Worm (Caenorhabditis elegans) whole organism, L2 larva: Measurements from ENCODE around the gene sre-10.
A peak's percentile ranks its signal among the peaks of the same experiment; 100 is the strongest.

Source experiments
- F13H6.1 ChIP-seq: sonication (generic microtip); optimal IDR thresholded peaks from 2 replicates; lab custom pipeline; 2016; ENCODE audit warnings: missing genetic modification characterization, missing compliant biosample characterization
- R02D3.7 ChIP-seq: fragments of 150-350 bp; optimal IDR thresholded peaks from 2 replicates; lab custom pipeline; 2014; ENCODE audit warnings: missing biosample characterization, missing genetic modification characterization
- Y55F3AM.14 ChIP-seq: fragments of 200-800 bp; sonication (Bioruptor generic); optimal IDR thresholded peaks from 2 replicates; lab custom pipeline; 2018; ENCODE audit warnings: mild to moderate bottlenecking, missing genetic modification characterization, missing compliant biosample characterization
- ZK546.5 ChIP-seq: sonication (generic microtip); optimal IDR thresholded peaks from 2 replicates; lab custom pipeline; 2017; ENCODE audit warnings: missing biosample characterization, missing genetic modification characterization
- alr-1 ChIP-seq: fragments of 150-350 bp; optimal IDR thresholded peaks from 2 replicates; lab custom pipeline; 2014; ENCODE audit warnings: missing biosample characterization, missing genetic modification characterization
- aly-2 ChIP-seq: fragments of 150-350 bp; optimal IDR thresholded peaks from 2 replicates; lab custom pipeline; 2014; ENCODE audit warnings: missing biosample characterization, missing genetic modification characterization
- ama-1 ChIP-seq: fragments of 150-350 bp; optimal IDR thresholded peaks from 2 replicates; lab custom pipeline; 2018; ENCODE audit warnings: inconsistent platforms
- blmp-1 ChIP-seq: sonication (generic microtip); optimal IDR thresholded peaks from 2 replicates; lab custom pipeline; 2017; ENCODE audit warnings: missing genetic modification characterization, mild to moderate bottlenecking, missing compliant biosample characterization, antibody characterized with exemption, moderate library complexity; ENCODE audit not compliant: insufficient read depth
- ceh-82 ChIP-seq: fragments of 150-350 bp; optimal IDR thresholded peaks from 2 replicates; lab custom pipeline; 2014; ENCODE audit warnings: missing biosample characterization, missing genetic modification characterization
- crh-2 ChIP-seq: sonication (generic microtip); optimal IDR thresholded peaks from 2 replicates; lab custom pipeline; 2017; ENCODE audit warnings: missing biosample characterization, missing genetic modification characterization
- dmd-4 ChIP-seq: sonication (generic microtip); optimal IDR thresholded peaks from 2 replicates; lab custom pipeline; 2017; ENCODE audit warnings: missing biosample characterization, missing genetic modification characterization
- egl-27 ChIP-seq: sonication (generic microtip); optimal IDR thresholded peaks from 3 replicates; lab custom pipeline; 2017; ENCODE audit warnings: missing biosample characterization, missing genetic modification reagents, missing genetic modification characterization
- elt-1 ChIP-seq: fragments of 150-350 bp; optimal IDR thresholded peaks from 2 replicates; lab custom pipeline; 2014; ENCODE audit warnings: missing biosample characterization, missing genetic modification characterization
- elt-3 ChIP-seq: sonication (generic microtip); optimal IDR thresholded peaks from 2 replicates; lab custom pipeline; 2017; ENCODE audit warnings: missing biosample characterization, missing genetic modification characterization
- fos-1 ChIP-seq: fragments of 150-350 bp; optimal IDR thresholded peaks from 2 replicates; lab custom pipeline; 2014; ENCODE audit warnings: missing biosample characterization, missing genetic modification characterization
- gmeb-1 ChIP-seq: fragments of 150-350 bp; optimal IDR thresholded peaks from 2 replicates; lab custom pipeline; 2014; ENCODE audit warnings: missing biosample characterization, missing genetic modification characterization
- lin-13 ChIP-seq: fragments of 150-350 bp; optimal IDR thresholded peaks from 2 replicates; lab custom pipeline; 2014; ENCODE audit warnings: missing biosample characterization, missing genetic modification reagents, missing genetic modification characterization
- mab-5 ChIP-seq: fragments of 150-350 bp; optimal IDR thresholded peaks from 2 replicates; lab custom pipeline; 2014; ENCODE audit warnings: missing biosample characterization, missing genetic modification characterization
- nhr-12 ChIP-seq: fragments of 150-350 bp; optimal IDR thresholded peaks from 2 replicates; lab custom pipeline; 2014; ENCODE audit warnings: missing biosample characterization, missing genetic modification characterization
- nhr-21 ChIP-seq: fragments of 150-350 bp; optimal IDR thresholded peaks from 2 replicates; lab custom pipeline; 2014; ENCODE audit warnings: missing biosample characterization, missing genetic modification characterization
- nhr-23 ChIP-seq: fragments of 150-350 bp; optimal IDR thresholded peaks from 2 replicates; lab custom pipeline; 2014; ENCODE audit warnings: missing biosample characterization, missing genetic modification reagents, missing genetic modification characterization
- nhr-25 ChIP-seq: fragments of 150-350 bp; sonication (generic microtip); optimal IDR thresholded peaks from 3 replicates; lab custom pipeline; 2014; ENCODE audit warnings: missing biosample characterization, missing genetic modification characterization
- peb-1 ChIP-seq: fragments of 150-350 bp; optimal IDR thresholded peaks from 2 replicates; lab custom pipeline; 2014; ENCODE audit warnings: missing biosample characterization, missing genetic modification characterization
- sma-3 ChIP-seq: sonication (generic microtip); optimal IDR thresholded peaks from 2 replicates; lab custom pipeline; 2016; ENCODE audit warnings: missing genetic modification reagents, missing genetic modification characterization, missing compliant biosample characterization
- sma-9 ChIP-seq, 2 experiments: fragments of 150-350 bp in 1 of 2; sonication (generic microtip) in 1 of 2; optimal IDR thresholded peaks; 2 replicates each; lab custom pipeline; 2014 to 2016; ENCODE audit warnings: missing genetic modification characterization in 2 of 2, mild to moderate bottlenecking in 1 of 2, missing biosample characterization in 1 of 2, missing compliant biosample characterization in 1 of 2, missing genetic modification reagents in 1 of 2, moderate library complexity in 1 of 2
- unc-39 ChIP-seq: fragments of 150-350 bp; optimal IDR thresholded peaks from 2 replicates; lab custom pipeline; 2014; ENCODE audit warnings: missing biosample characterization, missing genetic modification characterization
- unc-55 ChIP-seq: fragments of 150-350 bp; sonication (generic microtip); optimal IDR thresholded peaks from 3 replicates; lab custom pipeline; 2014; ENCODE audit warnings: missing biosample characterization, missing genetic modification reagents, missing genetic modification characterization
- zag-1 ChIP-seq: fragments of 150-350 bp; optimal IDR thresholded peaks from 2 replicates; lab custom pipeline; 2014; ENCODE audit warnings: missing biosample characterization, missing genetic modification characterization
- ztf-1 ChIP-seq: fragments of 200-800 bp; sonication (Bioruptor generic); conservative IDR thresholded peaks from 2 replicates; pipeline ENCODE4 v1.3.6; 2022; ENCODE audit warnings: missing genetic modification characterization, missing compliant biosample characterization
- ztf-11 ChIP-seq: sonication (generic microtip); optimal IDR thresholded peaks from 2 replicates; lab custom pipeline; 2017; ENCODE audit warnings: missing biosample characterization, missing genetic modification characterization
- ztf-4 ChIP-seq: fragments of 150-350 bp; optimal IDR thresholded peaks from 2 replicates; lab custom pipeline; 2014; ENCODE audit warnings: missing biosample characterization, missing genetic modification characterization

sre-10 gene

DNA sequence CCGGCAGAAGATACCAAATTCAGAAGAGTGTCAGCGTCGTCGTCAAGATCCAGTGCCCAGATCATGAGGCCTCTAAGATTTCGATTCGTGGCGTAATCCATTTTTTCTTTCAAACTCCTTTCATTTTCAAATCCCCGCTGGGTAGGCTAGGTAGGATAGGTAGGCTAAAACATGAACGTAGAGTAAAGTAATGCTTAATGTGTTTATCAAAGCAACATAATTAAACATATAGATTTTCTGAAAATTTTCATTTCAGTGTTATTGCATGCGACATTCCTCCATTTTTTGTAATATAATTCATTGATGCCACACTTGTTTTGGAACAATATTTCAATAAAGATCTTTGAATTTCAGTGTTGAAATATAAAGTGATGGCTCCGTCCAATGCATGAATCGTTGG, 2.9 kb upstream of the sre-10 start, which contains the start of gene T01C4.8:
T01C4.8 (minus strand) TSS at position 101 of the 400 bp plus-strand sequence.
- no peak for TF ChIP-seq blmp-1
- no peak for TF ChIP-seq ceh-82 (tag; lab: Kevin White, UChicago)
- TF ChIP-seq nhr-25, result no peak
- no peak for TF ChIP-seq lin-13 (GFP tag; lab: Kevin White, UChicago)
- TF ChIP-seq F13H6.1 (tag; lab: Kevin White, UChicago), result no peak
- no peak for TF ChIP-seq unc-39 (tag; lab: Kevin White, UChicago)
- TF ChIP-seq zag-1, result no peak
- no peak for TF ChIP-seq elt-3 (tag; lab: Kevin White, UChicago)
- no peak for TF ChIP-seq sma-3 (GFP tag; lab: Kevin White, UChicago)
- no peak for TF ChIP-seq fos-1 (tag; lab: Kevin White, UChicago)
- TF ChIP-seq nhr-12 (tag; lab: Kevin White, UChicago), result no peak
- no peak for TF ChIP-seq nhr-23 (tag; lab: Kevin White, UChicago)
- TF ChIP-seq R02D3.7 (tag; lab: Kevin White, UChicago), result no peak
- TF ChIP-seq gmeb-1, result no peak
- TF ChIP-seq crh-2 (tag; lab: Kevin White, UChicago), result no peak
- TF ChIP-seq alr-1 (tag; lab: Kevin White, UChicago), result no peak
- no peak for TF ChIP-seq mab-5
- TF ChIP-seq ztf-4, result no peak
- TF ChIP-seq dmd-4 (tag; lab: Kevin White, UChicago), result no peak
- no peak for TF ChIP-seq nhr-21 (tag; lab: Kevin White, UChicago)
- TF ChIP-seq, all 48 proteins: peak for 0

ce11 chrV:7130974-7131373, 1.4 kb upstream of the sre-10 start, which contains the start of gene srx-36:
Gene srx-36 (minus strand): TSS chrV:7131074.
- TF ChIP-seq ztf-11 (tag; lab: Kevin White, UChicago), result no peak
- TF ChIP-seq nhr-23 (tag; lab: Kevin White, UChicago), result no peak
- TF ChIP-seq egl-27, result no peak
- TF ChIP-seq ztf-1, result no peak
- TF ChIP-seq zag-1, result no peak
- TF ChIP-seq blmp-1, result no peak
- TF ChIP-seq ama-1 (lab: Kevin White, UChicago), result no peak
- no peak for TF ChIP-seq elt-1

DNA sequence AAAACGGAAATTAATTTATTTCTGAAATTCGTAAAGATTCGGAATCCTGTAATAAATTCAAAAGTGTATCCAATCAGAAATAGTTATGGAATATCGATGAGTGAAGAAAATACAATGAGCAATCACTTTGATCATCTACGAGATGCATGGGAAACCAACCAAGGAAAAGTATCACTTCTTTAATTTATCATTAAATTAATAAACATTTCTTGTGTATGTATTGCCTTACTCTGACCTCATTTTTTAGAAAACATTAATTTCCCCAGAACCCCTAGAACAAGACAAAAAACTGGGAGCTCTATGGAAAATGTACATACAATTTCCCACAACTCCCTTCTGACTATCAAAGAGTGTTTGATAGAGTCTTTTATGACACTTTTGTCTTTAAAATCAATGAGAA, 1.6 kb downstream of the sre-10 start, which contains the start of gene F10D2.16:
F10D2.16 (plus strand) TSS at position 301 of the 400 bp plus-strand sequence.
- TF ChIP-seq unc-55 (GFP tag; lab: Kevin White, UChicago) (no peak), aly-2 (no peak), gmeb-1 (no peak), ztf-1 (no peak), alr-1 (tag; lab: Kevin White, UChicago) (no peak)

DNA sequence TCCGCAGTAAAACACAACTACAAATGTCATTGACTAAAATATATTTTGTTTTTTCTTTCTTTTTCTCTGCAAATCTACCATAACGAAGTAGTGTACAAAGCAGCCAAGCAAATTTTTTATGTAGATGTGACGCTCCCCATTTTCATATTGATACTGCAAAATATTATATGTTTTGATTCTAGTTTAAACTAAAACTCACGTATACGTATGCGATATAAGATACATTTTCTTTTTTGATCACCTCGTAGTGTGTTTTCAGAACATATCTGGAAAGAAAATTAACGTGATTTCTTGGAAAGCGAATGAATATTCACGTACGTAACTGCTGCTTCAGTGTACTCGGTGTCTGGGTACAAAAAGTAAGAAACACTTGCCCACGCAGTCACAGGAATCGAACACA, 4.5 kb downstream of the sre-10 start:
- TF ChIP-seq sma-9 (GFP tag; optimal IDR thresholded peaks at IDR 0.05; lab: Kevin White, UChicago) (no peak), sma-9 (tag; optimal IDR thresholded peaks at IDR 0.05; lab: Kevin White, UChicago) (no peak), nhr-25 (no peak), Y55F3AM.14 (GFP tag; lab: Kevin White, UChicago) (no peak), peb-1 (no peak), mab-5 (no peak), nhr-12 (tag; lab: Kevin White, UChicago) (no peak)

DNA sequence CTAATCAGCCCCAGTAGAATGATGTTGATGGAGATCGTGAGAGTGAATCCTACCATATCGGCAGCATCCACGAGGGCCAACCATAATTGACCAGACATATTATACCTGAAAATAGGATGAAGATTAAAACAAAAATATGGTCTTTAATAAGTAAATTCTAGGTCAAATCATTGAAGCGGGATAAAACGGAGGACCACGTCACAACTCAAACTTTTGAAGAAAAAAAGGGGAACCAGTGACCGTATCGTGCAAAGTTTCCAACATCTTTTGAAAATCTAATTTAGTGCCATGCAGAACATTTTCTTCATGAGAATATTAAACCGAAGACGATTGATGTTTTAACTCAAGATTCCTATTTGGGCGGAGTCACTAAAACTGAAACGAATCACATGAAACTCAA, 6.0 kb downstream of the sre-10 start, which contains the start of gene str-112:
str-112 (minus strand) TSS at position 101 of the 400 bp plus-strand sequence.
- TF ChIP-seq F13H6.1 (tag; lab: Kevin White, UChicago) (no peak), egl-27 (no peak), elt-3 (tag; lab: Kevin White, UChicago) (no peak), alr-1 (tag; lab: Kevin White, UChicago) (no peak), blmp-1 (no peak), ztf-4 (no peak), gmeb-1 (no peak), peb-1 (no peak), sma-9 (GFP tag; optimal IDR thresholded peaks at IDR 0.05; lab: Kevin White, UChicago) (no peak), sma-9 (tag; optimal IDR thresholded peaks at IDR 0.05; lab: Kevin White, UChicago) (no peak), nhr-23 (tag; lab: Kevin White, UChicago) (no peak)

DNA sequence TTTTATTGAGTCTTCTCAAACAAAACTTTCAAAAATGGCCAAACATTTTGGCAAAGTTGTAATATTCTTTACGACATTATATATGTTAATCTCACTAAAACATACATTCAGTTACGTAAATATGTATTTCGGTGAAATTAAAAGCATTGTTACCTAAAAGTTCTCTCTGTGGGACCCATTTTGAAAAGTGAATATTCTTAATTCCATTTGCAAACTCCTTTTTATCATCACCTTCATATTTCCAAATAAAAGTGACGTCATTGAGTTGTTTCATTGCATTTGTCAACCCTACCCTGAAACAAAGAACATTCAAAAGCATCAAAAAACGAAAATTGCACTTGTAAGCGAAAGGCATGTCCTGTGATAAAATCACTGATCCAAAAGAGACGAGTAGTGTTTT, 8.0 kb downstream of the sre-10 start:
- TF ChIP-seq ztf-4, result no peak
- no peak for TF ChIP-seq nhr-25
- TF ChIP-seq sma-9 (GFP tag; optimal IDR thresholded peaks at IDR 0.05; lab: Kevin White, UChicago), result peak; percentile 24
- no peak for TF ChIP-seq sma-9 (tag; optimal IDR thresholded peaks at IDR 0.05; lab: Kevin White, UChicago)
- TF ChIP-seq unc-39 (tag; lab: Kevin White, UChicago), result no peak
- no peak for TF ChIP-seq ZK546.5 (tag; lab: Kevin White, UChicago)
- TF ChIP-seq blmp-1, result no peak
